Fruit fly (Drosophila melanogaster) whole organism, embryonic: Measurements from ENCODE around the gene Galphai.

ENCODE experiments used
- Adf1 ChIP-seq: fragments of 200-800 bp; sonication (Bioruptor generic); IDR thresholded peaks from 2 replicates; pipeline ENCODE4 v1.3.6; 2022; ENCODE audit warnings: missing biosample characterization, missing genetic modification characterization
- B-H1 ChIP-seq: fragments of 200-800 bp; sonication (Bioruptor generic); IDR thresholded peaks from 3 replicates; pipeline ENCODE4 v1.3.6; 2022; ENCODE audit warnings: missing biosample characterization, missing genetic modification characterization
- Blimp-1 ChIP-seq: fragments of 200-800 bp; sonication (Bioruptor generic); optimal IDR thresholded peaks from 3 replicates; lab custom pipeline; 2018; ENCODE audit warnings: missing biosample characterization, missing genetic modification characterization, mild to moderate bottlenecking, moderate library complexity, missing genetic modification reagents
- CG12071 ChIP-seq: fragments of 200-800 bp; sonication (Bioruptor generic); optimal IDR thresholded peaks from 3 replicates; lab custom pipeline; 2018; ENCODE audit warnings: missing biosample characterization, mild to moderate bottlenecking, missing genetic modification characterization
- CG12155 ChIP-seq: fragments of 200-800 bp; sonication (Bioruptor generic); optimal IDR thresholded peaks from 3 replicates; lab custom pipeline; 2016; ENCODE audit warnings: missing biosample characterization, missing genetic modification characterization
- CG13123 ChIP-seq: fragments of 200-800 bp; sonication (Bioruptor generic); optimal IDR thresholded peaks from 2 replicates; lab custom pipeline; 2016; ENCODE audit warnings: missing biosample characterization, missing genetic modification characterization
- CG15601 ChIP-seq: fragments of 200-800 bp; sonication (Bioruptor generic); optimal IDR thresholded peaks from 3 replicates; lab custom pipeline; 2019; ENCODE audit warnings: missing biosample characterization, mild to moderate bottlenecking, missing genetic modification characterization, moderate library complexity
- CG15696 ChIP-seq: fragments of 200-800 bp; sonication (Bioruptor generic); optimal IDR thresholded peaks from 2 replicates; lab custom pipeline; 2019; ENCODE audit warnings: missing biosample characterization, mild to moderate bottlenecking, missing genetic modification characterization, moderate library complexity
- CG17612 ChIP-seq: fragments of 200-800 bp; sonication (Bioruptor generic); IDR thresholded peaks from 2 replicates; pipeline ENCODE4 v1.3.6; 2022; ENCODE audit warnings: missing biosample characterization, missing genetic modification characterization
- CG30020 ChIP-seq: fragments of 200-800 bp; optimal IDR thresholded peaks from 2 replicates; lab custom pipeline; 2019; ENCODE audit warnings: missing biosample characterization, mild to moderate bottlenecking, missing genetic modification characterization, moderate library complexity
- CG31441 ChIP-seq: fragments of 200-800 bp; sonication (Bioruptor generic); IDR thresholded peaks from 2 replicates; pipeline ENCODE4 v1.3.6; 2022; ENCODE audit warnings: missing biosample characterization, missing genetic modification characterization
- CG32532 ChIP-seq: fragments of 200-800 bp; sonication (Bioruptor generic); IDR thresholded peaks from 2 replicates; pipeline ENCODE4 v1.3.6; 2022; ENCODE audit warnings: missing biosample characterization, missing genetic modification characterization
- CG3281 ChIP-seq: fragments of 200-800 bp; sonication (Bioruptor generic); optimal IDR thresholded peaks from 3 replicates; lab custom pipeline; 2017; ENCODE audit warnings: missing biosample characterization, mild to moderate bottlenecking, missing genetic modification characterization
- CG3995 ChIP-seq: fragments of 200-800 bp; sonication (Bioruptor generic); optimal IDR thresholded peaks from 3 replicates; lab custom pipeline; 2016; ENCODE audit warnings: missing biosample characterization, missing genetic modification characterization
- CG4404 ChIP-seq: fragments of 200-800 bp; sonication (Bioruptor generic); IDR thresholded peaks from 2 replicates; pipeline ENCODE4 v1.3.6; 2022; ENCODE audit warnings: missing biosample characterization, missing genetic modification characterization
- CG6854 ChIP-seq: fragments of 200-800 bp; sonication (Bioruptor generic); optimal IDR thresholded peaks from 3 replicates; lab custom pipeline; 2017; ENCODE audit warnings: missing biosample characterization, mild to moderate bottlenecking, missing genetic modification characterization
- CG7928 ChIP-seq: fragments of 200-800 bp; sonication (Bioruptor generic); optimal IDR thresholded peaks from 2 replicates; lab custom pipeline; 2017; ENCODE audit warnings: missing biosample characterization, mild to moderate bottlenecking, missing genetic modification characterization
- Chrac-16 ChIP-seq: fragments of 200-800 bp; sonication (Bioruptor generic); optimal IDR thresholded peaks from 3 replicates; lab custom pipeline; 2016; ENCODE audit warnings: missing biosample characterization, missing genetic modification characterization
- Dfd ChIP-seq, 2 experiments: fragments of >200 bp; optimal IDR thresholded peaks; 2 replicates each; lab custom pipeline; 2017; ENCODE audit warnings: missing biosample characterization in 2 of 2, missing genetic modification characterization in 2 of 2
- Doc3 ChIP-seq: fragments of 200-800 bp; sonication (Bioruptor generic); IDR thresholded peaks from 3 replicates; pipeline ENCODE4 v1.3.6; 2022; ENCODE audit warnings: missing biosample characterization, missing genetic modification characterization; ENCODE audit not compliant: partially characterized antibody
- Ets65A ChIP-seq: fragments of 200-800 bp; sonication (Bioruptor generic); peaks from one replicate; lab custom pipeline; 2016; ENCODE audit warnings: missing biosample characterization, missing genetic modification characterization
- Gsc ChIP-seq: fragments of 200-800 bp; sonication (Bioruptor generic); IDR thresholded peaks from 2 replicates; pipeline ENCODE4 v1.3.6; 2022; ENCODE audit warnings: missing biosample characterization, missing genetic modification characterization
- HLH4C ChIP-seq: fragments of 200-800 bp; sonication (Bioruptor generic); IDR thresholded peaks from 3 replicates; pipeline ENCODE4 v1.3.6; 2022; ENCODE audit warnings: missing biosample characterization, missing genetic modification characterization; ENCODE audit not compliant: partially characterized antibody
- Hmr ChIP-seq: fragments of 200-800 bp; sonication (Bioruptor generic); optimal IDR thresholded peaks from 3 replicates; lab custom pipeline; 2017; ENCODE audit warnings: mild to moderate bottlenecking, missing biosample characterization, missing genetic modification reagents, missing genetic modification characterization
- Hmx ChIP-seq: fragments of 200-800 bp; sonication (Bioruptor generic); optimal IDR thresholded peaks from 2 replicates; lab custom pipeline; 2016; ENCODE audit warnings: missing biosample characterization, missing genetic modification characterization
- Hr3 ChIP-seq: fragments of 200-800 bp; sonication (Bioruptor generic); optimal IDR thresholded peaks from 3 replicates; lab custom pipeline; 2016; ENCODE audit warnings: missing biosample characterization, missing genetic modification characterization
- Hr78 ChIP-seq, 2 experiments: fragments of 200-800 bp in 1 of 2; fragments of >200 bp in 1 of 2; sonication (Bioruptor generic) in 1 of 2; optimal IDR thresholded peaks; 2 replicates each; lab custom pipeline; 2017 to 2019; ENCODE audit warnings: missing biosample characterization in 2 of 2, missing genetic modification characterization in 2 of 2, mild to moderate bottlenecking in 1 of 2, moderate library complexity in 1 of 2
- Med ChIP-seq: fragments of 200-800 bp; sonication (Bioruptor generic); peaks from one replicate; lab custom pipeline; 2016; ENCODE audit warnings: missing biosample characterization, missing genetic modification characterization, mild to moderate bottlenecking, inconsistent platforms, moderate library complexity
- NC2β ChIP-seq: fragments of 200-800 bp; sonication (Bioruptor generic); optimal IDR thresholded peaks from 2 replicates; lab custom pipeline; 2016; ENCODE audit warnings: missing biosample characterization, missing genetic modification characterization
- Ptx1 ChIP-seq: fragments of 200-800 bp; sonication (Bioruptor generic); IDR thresholded peaks from 2 replicates; pipeline ENCODE4 v1.3.6; 2022; ENCODE audit warnings: missing biosample characterization, missing genetic modification characterization
- Xbp1 ChIP-seq: fragments of 200-800 bp; sonication (Bioruptor generic); optimal IDR thresholded peaks from 3 replicates; lab custom pipeline; 2016; ENCODE audit warnings: missing biosample characterization, mild to moderate bottlenecking, missing genetic modification characterization
- bsh ChIP-seq, 2 experiments: fragments of 200-800 bp; sonication (Bioruptor generic); optimal IDR thresholded peaks; 2 replicates each; lab custom pipeline; 2017 to 2018; ENCODE audit warnings: mild to moderate bottlenecking in 2 of 2, missing biosample characterization in 2 of 2, missing genetic modification characterization in 2 of 2, moderate library complexity in 1 of 2
- cg ChIP-seq: fragments of 200-800 bp; sonication (Bioruptor generic); optimal IDR thresholded peaks from 3 replicates; lab custom pipeline; 2019; ENCODE audit warnings: missing biosample characterization, mild to moderate bottlenecking, missing genetic modification characterization, moderate library complexity
- ci ChIP-seq: fragments of 200-800 bp; sonication (Bioruptor generic); IDR thresholded peaks from 3 replicates; pipeline ENCODE4 v1.3.6; 2022; ENCODE audit warnings: missing biosample characterization, missing genetic modification characterization
- crp ChIP-seq, 2 experiments: fragments of 200-800 bp; sonication (Bioruptor generic); optimal IDR thresholded peaks; 2 replicates in 1 of 2; 3 replicates in 1 of 2; lab custom pipeline; 2017; ENCODE audit warnings: missing biosample characterization in 2 of 2, missing genetic modification characterization in 2 of 2, mild to moderate bottlenecking in 1 of 2, moderate library complexity in 1 of 2
- dmrt11E ChIP-seq: fragments of 200-800 bp; sonication (Bioruptor generic); optimal IDR thresholded peaks from 3 replicates; lab custom pipeline; 2018; ENCODE audit warnings: missing biosample characterization, mild to moderate bottlenecking, missing genetic modification characterization, moderate library complexity
- dmrt99B ChIP-seq: fragments of 200-800 bp; sonication (Bioruptor generic); optimal IDR thresholded peaks from 2 replicates; lab custom pipeline; 2018; ENCODE audit warnings: missing biosample characterization, mild to moderate bottlenecking, missing genetic modification characterization, moderate library complexity
- eve ChIP-seq, 2 experiments: fragments of >200 bp; optimal IDR thresholded peaks; 2 replicates each; lab custom pipeline; 2017; ENCODE audit warnings: missing biosample characterization in 2 of 2, missing genetic modification characterization in 2 of 2
- fd96Cb ChIP-seq: fragments of 200-800 bp; sonication (Bioruptor generic); optimal IDR thresholded peaks from 2 replicates; lab custom pipeline; 2018; ENCODE audit warnings: missing biosample characterization, mild to moderate bottlenecking, missing genetic modification characterization, moderate library complexity
- gce ChIP-seq: fragments of 200-800 bp; sonication (Bioruptor generic); IDR thresholded peaks from 3 replicates; pipeline ENCODE4 v1.3.6; 2022; ENCODE audit warnings: missing biosample characterization, missing genetic modification characterization
- grn ChIP-seq: fragments of 200-800 bp; sonication (Bioruptor generic); optimal IDR thresholded peaks from 3 replicates; lab custom pipeline; 2017; ENCODE audit warnings: missing biosample characterization, missing genetic modification characterization
- hth ChIP-seq: fragments of >200 bp; optimal IDR thresholded peaks from 2 replicates; lab custom pipeline; 2017; ENCODE audit warnings: inconsistent platforms
- lilli ChIP-seq: fragments of 200-800 bp; sonication (Bioruptor generic); optimal IDR thresholded peaks from 3 replicates; lab custom pipeline; 2016; ENCODE audit warnings: missing biosample characterization, missing genetic modification characterization
- mam ChIP-seq: fragments of 200-800 bp; sonication (Bioruptor generic); optimal IDR thresholded peaks from 3 replicates; lab custom pipeline; 2016; ENCODE audit warnings: missing biosample characterization, missing genetic modification characterization
- peb ChIP-seq: fragments of 200-800 bp; sonication (Bioruptor generic); IDR thresholded peaks from 2 replicates; pipeline ENCODE4 v1.3.6; 2022; ENCODE audit warnings: missing biosample characterization, missing genetic modification characterization
- slp2 ChIP-seq: fragments of 200-800 bp; sonication (Bioruptor generic); optimal IDR thresholded peaks from 2 replicates; lab custom pipeline; 2016; ENCODE audit warnings: missing biosample characterization, missing genetic modification characterization
- tup ChIP-seq: fragments of 200-800 bp; sonication (Bioruptor generic); optimal IDR thresholded peaks from 2 replicates; lab custom pipeline; 2016; ENCODE audit warnings: missing biosample characterization, mild to moderate bottlenecking, missing genetic modification characterization, moderate library complexity
- zen ChIP-seq: fragments of 200-800 bp; sonication (Bioruptor generic); optimal IDR thresholded peaks from 3 replicates; lab custom pipeline; 2018; ENCODE audit warnings: missing biosample characterization, mild to moderate bottlenecking, missing genetic modification characterization, moderate library complexity
- zf30C ChIP-seq: fragments of 200-800 bp; sonication (Bioruptor generic); optimal IDR thresholded peaks from 3 replicates; lab custom pipeline; 2018; ENCODE audit warnings: missing biosample characterization, mild to moderate bottlenecking, missing genetic modification characterization

Galphai gene

dm6 chr3L:6978030-6978683 lies 1.7 kb downstream of the Galphai start (continued):
- TF ChIP-seq CG15696 (tag; lab: Kevin White, UChicago) (peak; percentile 52), CG12155 (GFP tag; lab: Kevin White, UChicago) (peak; percentile 3), CG12071 (GFP tag; lab: Kevin White, UChicago) (no peak), grn (no peak), fd96Cb (peak; percentile 18), Gsc (GFP tag; lab: Robert Waterston, UW) (no peak), eve (GFP tag; optimal IDR thresholded peaks at IDR 0.05; lab: Kevin White, UChicago) (peak in 1 of 2 experiments; percentile 78), Hmr (no peak), Hr3 (GFP tag; lab: Kevin White, UChicago) (no peak), HLH4C (GFP tag; lab: Robert Waterston, UW) (no peak), cg (GFP tag; lab: Kevin White, UChicago) (peak; percentile 47), ci (0 out of 3 replicates have a peak, but pooled peaks have one; percentile 7), slp2 (GFP tag; lab: Kevin White, UChicago) (peak; percentile 13), mam (GFP tag; lab: Kevin White, UChicago) (peak; percentile 12), CG15601 (tag; lab: Kevin White, UChicago) (no peak), lilli (GFP tag; lab: Kevin White, UChicago) (peak; percentile 16), Ets65A (GFP tag; lab: Kevin White, UChicago) (peak; percentile 78), tup (no peak), hth (no peak), Hr78 (GFP tag; optimal IDR thresholded peaks at IDR 0.05; lab: Kevin White, UChicago) (peak in 1 of 2 experiments; percentile 12), peb (GFP tag; lab: Robert Waterston, UW) (0 out of 2 replicates have a peak, but pooled peaks have one; percentile 10), CG17612 (GFP tag; lab: Robert Waterston, UW) (no peak), CG32532 (GFP tag; lab: Robert Waterston, UW) (0 out of 2 replicates have a peak, but pooled peaks have one; percentile 21), NC2β (GFP tag; lab: Kevin White, UChicago) (no peak), gce (GFP tag; lab: Robert Waterston, UW) (no peak), dmrt11E (tag; lab: Kevin White, UChicago) (peak; percentile 27), CG7928 (GFP tag; lab: Kevin White, UChicago) (no peak), bsh (GFP tag; optimal IDR thresholded peaks at IDR 0.05; lab: Kevin White, UChicago) (peak in 1 of 2 experiments; percentile 43), dmrt99B (tag; lab: Kevin White, UChicago) (peak; percentile 2), zen (tag; lab: Kevin White, UChicago) (no peak), CG3281 (GFP tag; lab: Kevin White, UChicago) (no peak), CG31441 (GFP tag; lab: Robert Waterston, UW) (0 out of 2 replicates have a peak, but pooled peaks have one; percentile 10), Doc3 (GFP tag; lab: Robert Waterston, UW) (no peak), crp (GFP tag; optimal IDR thresholded peaks at IDR 0.05; lab: Kevin White, UChicago) (no peak), Xbp1 (GFP tag; lab: Kevin White, UChicago) (peak; percentile 12), Dfd (GFP tag; optimal IDR thresholded peaks at IDR 0.05; lab: Kevin White, UChicago) (no peak), CG4404 (peak; percentile 44; the same call in 1 of the 2 replicates), Ptx1 (GFP tag; lab: Robert Waterston, UW) (peak; percentile 47; the same call in 1 of the 2 replicates), CG13123 (GFP tag; lab: Kevin White, UChicago) (no peak), Chrac-16 (peak; percentile 31), B-H1 (no peak), Blimp-1 (no peak), Med (GFP tag; lab: Kevin White, UChicago) (peak; percentile 72), CG30020 (tag; lab: Kevin White, UChicago) (no peak), zf30C (no peak), Adf1 (GFP tag; lab: Robert Waterston, UW) (no peak), Hmx (no peak), CG6854 (GFP tag; lab: Kevin White, UChicago) (no peak), CG3995 (GFP tag; lab: Kevin White, UChicago) (no peak)
